Worm (Caenorhabditis elegans): Measurements from ENCODE around the gene T14G8.6.

DNA sequence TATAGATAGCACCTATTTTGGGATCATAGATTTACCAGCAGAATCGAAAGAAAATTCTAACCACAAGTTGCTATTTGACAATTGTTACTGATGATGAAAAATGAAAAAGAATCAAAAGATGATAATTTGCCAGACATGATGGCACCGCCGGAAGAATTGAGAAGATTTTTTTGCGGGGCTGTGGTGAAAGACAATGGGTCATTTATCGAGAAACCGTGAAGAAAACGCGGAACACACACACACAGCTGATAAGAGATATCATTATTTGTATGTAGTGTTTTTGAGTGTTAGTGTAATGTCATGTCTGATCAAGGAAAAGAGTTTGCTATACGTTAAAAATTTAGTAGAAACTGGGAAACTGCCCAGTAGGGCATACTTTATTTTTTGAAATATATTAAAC lies 27.8 kb downstream of the T14G8.6 start:
- TF ChIP-seq egl-27 (tag; optimal IDR thresholded peaks at IDR 0.05) = no peak
- no peak for TF ChIP-seq lin-39 (tag; optimal IDR thresholded peaks at IDR 0.05)
- no peak for TF ChIP-seq fkh-8 (tag; optimal IDR thresholded peaks at IDR 0.05)
- no peak for TF ChIP-seq snpc-4 (tag; optimal IDR thresholded peaks at IDR 0.05)
- no peak for TF ChIP-seq ztf-11 (tag; optimal IDR thresholded peaks at IDR 0.05)
- TF ChIP-seq alr-1 (tag; optimal IDR thresholded peaks at IDR 0.05; ENCODE audit: borderline replicate concordance) = no peak
- TF ChIP-seq nhr-90 (tag; optimal IDR thresholded peaks at IDR 0.05; ENCODE audit: poor library complexity) = no peak
- no peak for TF ChIP-seq elt-2 (tag; optimal IDR thresholded peaks at IDR 0.05)
- no peak for TF ChIP-seq unc-62 (GFP tag; optimal IDR thresholded peaks at IDR 0.05)
- TF ChIP-seq unc-130 (tag; optimal IDR thresholded peaks at IDR 0.05) = no peak
- no peak for TF ChIP-seq mep-1 (tag; optimal IDR thresholded peaks at IDR 0.05)

Data from whole organism, L1 larva.